Worm (Caenorhabditis elegans): Measurements from ENCODE around the gene fbxa-163.

fbxa-163 gene

ce11 chrII:1571032-1571431 is 39.5 kb downstream of the fbxa-163 start, which contains the start of gene fbxb-46:
Gene fbxb-46 (minus strand): TSS chrII:1571132.
- TF ChIP-seq gmeb-1 (tag; optimal IDR thresholded peaks at IDR 0.05) (no peak), nhr-77 (tag; optimal IDR thresholded peaks at IDR 0.05) (no peak), F13H6.1 (tag; optimal IDR thresholded peaks at IDR 0.05) (no peak), sma-3 (GFP tag; optimal IDR thresholded peaks at IDR 0.05) (no peak), ama-1 (optimal IDR thresholded peaks at IDR 0.05) (no peak), aly-2 (tag; optimal IDR thresholded peaks at IDR 0.05) (no peak), nhr-6 (tag; optimal IDR thresholded peaks at IDR 0.05) (no peak), nhr-237 (tag; optimal IDR thresholded peaks at IDR 0.05) (no peak), fos-1 (tag; optimal IDR thresholded peaks at IDR 0.05) (no peak), elt-3 (tag; optimal IDR thresholded peaks at IDR 0.05) (no peak), peb-1 (tag; optimal IDR thresholded peaks at IDR 0.05) (no peak), nhr-12 (tag; optimal IDR thresholded peaks at IDR 0.05) (no peak), sma-9 (GFP tag; optimal IDR thresholded peaks at IDR 0.05) (no peak), sma-9 (tag; optimal IDR thresholded peaks at IDR 0.05) (no peak), unc-39 (tag; optimal IDR thresholded peaks at IDR 0.05) (no peak), sem-4 (tag; optimal IDR thresholded peaks at IDR 0.05) (no peak), ZK546.5 (tag; optimal IDR thresholded peaks at IDR 0.05) (no peak), blmp-1 (tag; optimal IDR thresholded peaks at IDR 0.05; ENCODE audit: insufficient read depth) (no peak), zag-1 (tag; optimal IDR thresholded peaks at IDR 0.05) (no peak)

ce11 chrII:1568214-1568613 is 42.3 kb downstream of the fbxa-163 start, which contains the start of gene fbxb-49:
Gene fbxb-49 (plus strand): TSS chrII:1568514.
- no peak for TF ChIP-seq unc-62 (GFP tag; optimal IDR thresholded peaks at IDR 0.05)
- no peak for TF ChIP-seq zag-1 (tag; optimal IDR thresholded peaks at IDR 0.05)
- TF ChIP-seq peb-1 (tag; optimal IDR thresholded peaks at IDR 0.05) = no peak
- no peak for TF ChIP-seq mbf-1 (tag; optimal IDR thresholded peaks at IDR 0.05)
- TF ChIP-seq nhr-10 (tag; optimal IDR thresholded peaks at IDR 0.05) = no peak
- TF ChIP-seq egl-27 (tag; optimal IDR thresholded peaks at IDR 0.05) = no peak
- TF ChIP-seq aly-2 (tag; optimal IDR thresholded peaks at IDR 0.05) = no peak
- no peak for TF ChIP-seq gmeb-1 (tag; optimal IDR thresholded peaks at IDR 0.05)
- TF ChIP-seq unc-39 (tag; optimal IDR thresholded peaks at IDR 0.05) = no peak
- no peak for TF ChIP-seq elt-1 (tag; optimal IDR thresholded peaks at IDR 0.05)
- TF ChIP-seq sem-4 (tag; optimal IDR thresholded peaks at IDR 0.05) = no peak

ce11 chrII:1567646-1568045 is 42.9 kb downstream of the fbxa-163 start, which contains the start of gene K05F6.8:
Gene K05F6.8 (minus strand): TSS chrII:1567746.
- TF ChIP-seq ceh-16 (tag; optimal IDR thresholded peaks at IDR 0.05) (no peak), unc-62 (GFP tag; optimal IDR thresholded peaks at IDR 0.05) (no peak), ceh-82 (tag; optimal IDR thresholded peaks at IDR 0.05) (no peak), gmeb-1 (tag; optimal IDR thresholded peaks at IDR 0.05) (no peak), zag-1 (tag; optimal IDR thresholded peaks at IDR 0.05) (no peak), nhr-237 (tag; optimal IDR thresholded peaks at IDR 0.05) (no peak), F13H6.1 (tag; optimal IDR thresholded peaks at IDR 0.05) (no peak)

ce11 chrII:1561863-1562262 is 48.7 kb downstream of the fbxa-163 start, which contains the start of gene K05F6.14:
Gene K05F6.14 (plus strand): TSS chrII:1562163.
- TF ChIP-seq ama-1 (optimal IDR thresholded peaks at IDR 0.05) (no peak), aly-2 (tag; optimal IDR thresholded peaks at IDR 0.05) (no peak), elt-1 (tag; optimal IDR thresholded peaks at IDR 0.05) (no peak), nhr-237 (tag; optimal IDR thresholded peaks at IDR 0.05) (no peak), nhr-21 (tag; optimal IDR thresholded peaks at IDR 0.05) (no peak), zag-1 (tag; optimal IDR thresholded peaks at IDR 0.05) (no peak), nhr-12 (tag; optimal IDR thresholded peaks at IDR 0.05) (no peak), ceh-16 (tag; optimal IDR thresholded peaks at IDR 0.05) (no peak)

ce11 chrII:1560839-1561238 is 49.7 kb downstream of the fbxa-163 start:
- TF ChIP-seq ZK546.5 (tag; optimal IDR thresholded peaks at IDR 0.05) (no peak), gmeb-1 (tag; optimal IDR thresholded peaks at IDR 0.05) (no peak), nhr-237 (tag; optimal IDR thresholded peaks at IDR 0.05) (no peak), ceh-16 (tag; optimal IDR thresholded peaks at IDR 0.05) (no peak), alr-1 (tag; optimal IDR thresholded peaks at IDR 0.05) (no peak), dmd-4 (tag; optimal IDR thresholded peaks at IDR 0.05) (no peak), skn-1 (tag; optimal IDR thresholded peaks at IDR 0.05) (no peak), lin-11 (tag; optimal IDR thresholded peaks at IDR 0.05) (no peak), mdl-1 (tag; optimal IDR thresholded peaks at IDR 0.05) (no peak), nhr-77 (tag; optimal IDR thresholded peaks at IDR 0.05) (no peak), nhr-10 (tag; optimal IDR thresholded peaks at IDR 0.05) (no peak), elt-3 (tag; optimal IDR thresholded peaks at IDR 0.05) (no peak), snpc-4 (tag; optimal IDR thresholded peaks at IDR 0.05) (no peak), nhr-23 (tag; optimal IDR thresholded peaks at IDR 0.05) (no peak)
